Fruit fly (Drosophila melanogaster) S2 (cell line): Measurements from ENCODE around the gene CG16825.

Experiments
- CG8478 ChIP-seq: fragments of >200 bp; optimal IDR thresholded peaks from 2 replicates; lab custom pipeline; 2018
- CTCF ChIP-seq, 2 experiments: fragments of >200 bp; optimal IDR thresholded peaks; 2 replicates each; lab custom pipeline; 2018

- TF ChIP-seq CG8478 (lab: Kevin White, UChicago) (no peak), CTCF (optimal IDR thresholded peaks at IDR 0.05; lab: Kevin White, UChicago) (no peak)
These were observed 14.1 kb upstream of the CG16825 start for dm6 chr2L:13290276-13291065.
